Fruit fly (Drosophila melanogaster): Measurements from ENCODE around the gene CG4678.

Gene CG4678

dm6 chrX:16655724-16656235 is 40.2 kb upstream of the CG4678 start (continued):
- TF ChIP-seq trem (tag; optimal IDR thresholded peaks at IDR 0.05) (peak; percentile 16), CG10565 (GFP tag; optimal IDR thresholded peaks at IDR 0.05) (no peak), CG2120 (GFP tag; optimal IDR thresholded peaks at IDR 0.05) (peak; percentile 23), CG31365 (tag; optimal IDR thresholded peaks at IDR 0.05) (peak; percentile 86), sd (tag; optimal IDR thresholded peaks at IDR 0.05) (peak; percentile 59), CG7987 (GFP tag; optimal IDR thresholded peaks at IDR 0.05) (peak; percentile 59), NC2β (GFP tag; optimal IDR thresholded peaks at IDR 0.05) (peak; percentile 13), CG15011 (GFP tag; optimal IDR thresholded peaks at IDR 0.05) (no peak), Trl (optimal IDR thresholded peaks at IDR 0.05) (peak in 1 of 2 experiments; percentile 57), Trl (GFP tag; optimal IDR thresholded peaks at IDR 0.05) (no peak), B-H2 (GFP tag; optimal IDR thresholded peaks at IDR 0.05) (peak; percentile 28), CG15696 (tag; optimal IDR thresholded peaks at IDR 0.05) (peak; percentile 16), CG2678 (tag; optimal IDR thresholded peaks at IDR 0.05) (peak; percentile 39), CkIIα-i1 (GFP tag; IDR thresholded peaks at IDR 0.05) (no peak), MTF-1 (GFP tag; optimal IDR thresholded peaks at IDR 0.05; ENCODE audit: borderline replicate concordance) (peak; percentile 41), Nf-YB (GFP tag; optimal IDR thresholded peaks at IDR 0.05) (peak; percentile 70), rib (GFP tag; IDR thresholded peaks at IDR 0.05) (0 out of 2 replicates have a peak, but pooled peaks have one; percentile 57), CG12219 (GFP tag; optimal IDR thresholded peaks at IDR 0.05) (peak; percentile 41), CG2712 (tag; optimal IDR thresholded peaks at IDR 0.05) (peak; percentile 45), HmgD (GFP tag; optimal IDR thresholded peaks at IDR 0.05) (peak; percentile 2), cwo (GFP tag; optimal IDR thresholded peaks at IDR 0.05) (peak; percentile 98), BtbVII (GFP tag; optimal IDR thresholded peaks at IDR 0.05) (peak; percentile 60), ac (GFP tag; optimal IDR thresholded peaks at IDR 0.05) (no peak), cg (GFP tag; optimal IDR thresholded peaks at IDR 0.05) (peak; percentile 90), hkb (optimal IDR thresholded peaks at IDR 0.05) (no peak), hkb (GFP tag; IDR thresholded peaks at IDR 0.05) (no peak), gro (GFP tag; optimal IDR thresholded peaks at IDR 0.05) (peak; percentile 34), stc (GFP tag; IDR thresholded peaks at IDR 0.05) (no peak), insv (GFP tag; optimal IDR thresholded peaks at IDR 0.05) (peak; percentile 98 to 99), CG8924 (tag; optimal IDR thresholded peaks at IDR 0.05) (peak; percentile 25), nerfin-1 (tag; optimal IDR thresholded peaks at IDR 0.05) (peak; percentile 5), hb (GFP tag; IDR thresholded peaks at IDR 0.05; ENCODE audit: partially characterized antibody) (no peak), CG17829 (tag; optimal IDR thresholded peaks at IDR 0.05) (peak; percentile 53), CG3065 (GFP tag; optimal IDR thresholded peaks at IDR 0.05) (no peak), CG3838 (GFP tag; optimal IDR thresholded peaks at IDR 0.05) (no peak), org-1 (GFP tag; optimal IDR thresholded peaks at IDR 0.05) (no peak), dan (GFP tag; IDR thresholded peaks at IDR 0.05) (no peak), twi (tag; optimal IDR thresholded peaks at IDR 0.05) (peak; percentile 80), Doc2 (GFP tag; IDR thresholded peaks at IDR 0.05) (no peak), CG4730 (GFP tag; IDR thresholded peaks at IDR 0.05) (no peak), ap (GFP tag; IDR thresholded peaks at IDR 0.05) (no peak), ara (GFP tag; IDR thresholded peaks at IDR 0.05) (0 out of 2 replicates have a peak, but pooled peaks have one; percentile 38), D19B (GFP tag; optimal IDR thresholded peaks at IDR 0.05) (peak; percentile 86), Nf-YC (tag; optimal IDR thresholded peaks at IDR 0.05) (peak; percentile 73), HLHmδ (GFP tag; optimal IDR thresholded peaks at IDR 0.05) (peak; percentile 17), CG10543 (GFP tag; optimal IDR thresholded peaks at IDR 0.05) (peak; percentile 75), pros (GFP tag; optimal IDR thresholded peaks at IDR 0.05) (peak; percentile 52), zen (tag; optimal IDR thresholded peaks at IDR 0.05) (peak; percentile 29), sisA (GFP tag; IDR thresholded peaks at IDR 0.05) (no peak), chinmo (GFP tag; IDR thresholded peaks at IDR 0.05; ENCODE audit: partially characterized antibody) (peak; percentile 85; the same call in 2 of the 4 replicates), stwl (tag; optimal IDR thresholded peaks at IDR 0.05) (peak; percentile 12)
